Worm (Caenorhabditis elegans): ENCODE results near the gene Y38C1AA.6.

The Y38C1AA.6 gene

DNA sequence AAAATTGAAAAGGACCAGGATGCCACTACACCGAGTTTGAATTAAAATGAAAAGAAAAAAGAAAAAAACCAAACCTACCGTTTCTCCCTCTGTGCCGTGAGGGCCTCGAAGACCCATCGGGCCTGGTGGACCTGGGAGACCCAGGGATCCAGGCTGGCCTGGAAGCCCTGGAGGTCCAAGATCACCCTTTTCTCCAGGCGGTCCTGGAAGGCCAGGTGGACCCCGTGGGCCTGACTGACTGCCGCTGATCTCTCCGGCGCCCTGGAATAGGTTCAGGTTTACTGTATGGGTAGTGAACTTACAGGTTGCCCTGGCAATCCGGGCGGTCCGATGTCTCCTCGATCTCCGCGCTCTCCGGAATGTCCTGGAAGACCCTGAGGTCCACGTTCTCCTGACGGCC, 23.0 kb upstream of the Y38C1AA.6 start:
- TF ChIP-seq flt-1 (GFP tag; IDR thresholded peaks at IDR 0.05) (no peak), ceh-36 (tag; optimal IDR thresholded peaks at IDR 0.05) (no peak), pes-1 (GFP tag; IDR thresholded peaks at IDR 0.05) (no peak), B0310.2 (tag; optimal IDR thresholded peaks at IDR 0.05) (no peak), ets-7 (tag; optimal IDR thresholded peaks at IDR 0.05) (no peak), aly-1 (tag; optimal IDR thresholded peaks at IDR 0.05) (no peak), sea-1 (GFP tag; conservative IDR thresholded peaks at IDR 0.05) (no peak), hnd-1 (tag; optimal IDR thresholded peaks at IDR 0.05) (no peak), ama-1 (optimal IDR thresholded peaks at IDR 0.05) (no peak), tbx-37 (GFP tag; conservative IDR thresholded peaks at IDR 0.05) (no peak), tra-4 (tag; optimal IDR thresholded peaks at IDR 0.05) (no peak)

- no peak for TF ChIP-seq hmg-4 (GFP tag; optimal IDR thresholded peaks at IDR 0.05)
- no peak for TF ChIP-seq hnd-1 (tag; optimal IDR thresholded peaks at IDR 0.05)
- TF ChIP-seq aly-1 (tag; optimal IDR thresholded peaks at IDR 0.05), result no peak
- no peak for TF ChIP-seq flt-1 (GFP tag; IDR thresholded peaks at IDR 0.05)
- TF ChIP-seq ama-1 (optimal IDR thresholded peaks at IDR 0.05), result no peak
- no peak for TF ChIP-seq hmbx-1 (tag; optimal IDR thresholded peaks at IDR 0.05)
- no peak for TF ChIP-seq tbx-37 (GFP tag; conservative IDR thresholded peaks at IDR 0.05)
- no peak for TF ChIP-seq ceh-36 (tag; optimal IDR thresholded peaks at IDR 0.05)
- TF ChIP-seq pes-1 (GFP tag; IDR thresholded peaks at IDR 0.05), result no peak
- no peak for TF ChIP-seq tra-4 (tag; optimal IDR thresholded peaks at IDR 0.05)
- no peak for TF ChIP-seq sea-1 (GFP tag; conservative IDR thresholded peaks at IDR 0.05)
Measured at ce11 chrIV:141022-141421, 21.6 kb upstream of the Y38C1AA.6 start.

- TF ChIP-seq tbx-11 (GFP tag; IDR thresholded peaks at IDR 0.05), result peak; percentile 97
- TF ChIP-seq sea-1 (GFP tag; conservative IDR thresholded peaks at IDR 0.05), result peak; percentile 96
- TF ChIP-seq ama-1 (optimal IDR thresholded peaks at IDR 0.05), result peak; percentile 53
- peak; percentile 88 for TF ChIP-seq tra-4 (tag; optimal IDR thresholded peaks at IDR 0.05)
- peak; percentile 87 for TF ChIP-seq hmbx-1 (tag; optimal IDR thresholded peaks at IDR 0.05)
- peak; percentile 95 for TF ChIP-seq tbx-37 (GFP tag; conservative IDR thresholded peaks at IDR 0.05)
- TF ChIP-seq ceh-36 (tag; optimal IDR thresholded peaks at IDR 0.05), result peak; percentile 96
- TF ChIP-seq pes-1 (GFP tag; IDR thresholded peaks at IDR 0.05), result peak; percentile 98
- TF ChIP-seq B0310.2 (tag; optimal IDR thresholded peaks at IDR 0.05), result peak; percentile 93
- peak; percentile 96 for TF ChIP-seq ceh-13 (GFP tag; optimal IDR thresholded peaks at IDR 0.05)
- TF ChIP-seq F13C5.2 (tag; optimal IDR thresholded peaks at IDR 0.05), result peak; percentile 97
- TF ChIP-seq aly-1 (tag; optimal IDR thresholded peaks at IDR 0.05), result peak; percentile 91
- TF ChIP-seq scrt-1 (GFP tag; IDR thresholded peaks at IDR 0.05), result peak; percentile 99
- peak; percentile 99 for TF ChIP-seq hmg-4 (GFP tag; optimal IDR thresholded peaks at IDR 0.05)
- peak; percentile 84 for TF ChIP-seq hnd-1 (tag; optimal IDR thresholded peaks at IDR 0.05)
- peak; percentile 98 for TF ChIP-seq flt-1 (GFP tag; IDR thresholded peaks at IDR 0.05)
- TF ChIP-seq ets-7 (tag; optimal IDR thresholded peaks at IDR 0.05), result peak; percentile 79
Measured at ce11 chrIV:143807-144371, 18.7 kb upstream of the Y38C1AA.6 start.

DNA sequence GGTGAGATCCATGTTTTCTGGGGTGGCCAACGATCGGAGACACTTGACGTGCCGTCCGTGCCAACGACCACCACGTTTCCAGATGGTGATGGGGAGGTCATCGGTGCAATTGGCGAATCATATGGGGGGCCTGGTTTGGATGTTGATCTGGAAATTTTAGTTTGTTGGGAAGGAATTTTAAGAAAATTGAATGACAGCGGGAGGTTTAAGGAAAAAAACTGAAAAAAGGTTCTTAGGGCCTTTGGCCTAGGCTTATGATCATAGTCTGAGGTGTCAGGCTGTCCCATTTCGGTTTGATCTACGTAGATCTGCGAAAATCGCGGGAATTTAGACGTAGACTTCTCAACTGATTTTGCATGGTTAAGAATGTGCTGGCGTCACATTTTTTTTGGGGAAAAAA, 14.8 kb upstream of the Y38C1AA.6 start, which contains the start of gene col-99:
Gene col-99, minus strand, starts transcription at position 101 of the 400 bp plus-strand sequence.
- no peak for TF ChIP-seq B0310.2 (tag; optimal IDR thresholded peaks at IDR 0.05)
- TF ChIP-seq ceh-13 (GFP tag; optimal IDR thresholded peaks at IDR 0.05), result no peak
- no peak for TF ChIP-seq F13C5.2 (tag; optimal IDR thresholded peaks at IDR 0.05)
- no peak for TF ChIP-seq sea-1 (GFP tag; conservative IDR thresholded peaks at IDR 0.05)
- TF ChIP-seq tbx-37 (GFP tag; conservative IDR thresholded peaks at IDR 0.05), result no peak
- TF ChIP-seq tbx-11 (GFP tag; IDR thresholded peaks at IDR 0.05), result no peak
- no peak for TF ChIP-seq pes-1 (GFP tag; IDR thresholded peaks at IDR 0.05)
- no peak for TF ChIP-seq flt-1 (GFP tag; IDR thresholded peaks at IDR 0.05)
- no peak for TF ChIP-seq scrt-1 (GFP tag; IDR thresholded peaks at IDR 0.05)
- TF ChIP-seq ama-1 (optimal IDR thresholded peaks at IDR 0.05), result no peak
- TF ChIP-seq aly-1 (tag; optimal IDR thresholded peaks at IDR 0.05), result no peak
- TF ChIP-seq ets-7 (tag; optimal IDR thresholded peaks at IDR 0.05), result no peak

DNA sequence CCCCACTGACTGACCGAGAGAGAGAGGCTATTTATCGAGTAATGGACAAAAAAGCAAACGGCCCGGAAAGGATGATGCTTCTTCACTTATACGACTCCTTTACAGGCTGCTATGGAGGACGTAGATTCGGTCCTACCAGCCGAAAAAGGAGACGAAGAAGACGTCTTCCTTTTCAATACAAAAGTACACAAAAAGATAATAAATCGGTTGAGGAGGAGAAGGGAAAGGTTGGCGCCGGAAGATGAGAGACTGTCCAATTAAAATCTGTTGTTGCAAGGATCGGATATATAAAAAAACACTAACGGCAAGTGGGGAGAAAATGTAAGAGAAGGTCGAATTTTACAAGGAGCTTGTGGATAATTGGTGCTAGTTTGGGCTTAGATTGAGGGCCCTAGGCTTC, 13.9 kb upstream of the Y38C1AA.6 start:
- TF ChIP-seq hmbx-1 (tag; optimal IDR thresholded peaks at IDR 0.05) (no peak), sea-1 (GFP tag; conservative IDR thresholded peaks at IDR 0.05) (no peak), pes-1 (GFP tag; IDR thresholded peaks at IDR 0.05) (no peak), B0310.2 (tag; optimal IDR thresholded peaks at IDR 0.05) (no peak)

DNA sequence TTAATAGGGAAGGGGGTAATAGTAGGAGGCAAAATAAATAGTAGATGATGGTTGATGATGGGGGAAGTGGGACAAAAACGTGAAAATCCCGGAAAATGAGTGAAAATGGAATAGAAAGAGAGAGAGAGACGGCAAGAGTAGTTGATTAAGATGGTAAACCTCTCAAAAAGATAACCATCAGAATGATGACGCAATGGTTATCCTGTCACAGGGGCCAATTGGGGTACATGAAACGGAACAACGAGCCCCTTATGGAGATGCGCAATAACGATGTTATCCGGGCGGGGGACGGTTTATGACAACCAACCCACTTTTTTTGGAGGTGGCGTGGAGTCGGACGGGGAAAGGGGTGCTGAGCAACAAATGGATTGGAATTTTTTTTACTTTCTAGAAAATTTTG, 12.8 kb upstream of the Y38C1AA.6 start:
- TF ChIP-seq ceh-13 (GFP tag; optimal IDR thresholded peaks at IDR 0.05) (no peak), aly-1 (tag; optimal IDR thresholded peaks at IDR 0.05) (no peak), hnd-1 (tag; optimal IDR thresholded peaks at IDR 0.05) (no peak), sea-1 (GFP tag; conservative IDR thresholded peaks at IDR 0.05) (no peak), hmbx-1 (tag; optimal IDR thresholded peaks at IDR 0.05) (no peak), B0310.2 (tag; optimal IDR thresholded peaks at IDR 0.05) (no peak)

- TF ChIP-seq tra-4 (tag; optimal IDR thresholded peaks at IDR 0.05), result no peak
- TF ChIP-seq pes-1 (GFP tag; IDR thresholded peaks at IDR 0.05), result no peak
- no peak for TF ChIP-seq hnd-1 (tag; optimal IDR thresholded peaks at IDR 0.05)
- no peak for TF ChIP-seq ceh-36 (tag; optimal IDR thresholded peaks at IDR 0.05)
- no peak for TF ChIP-seq ets-7 (tag; optimal IDR thresholded peaks at IDR 0.05)
- no peak for TF ChIP-seq flt-1 (GFP tag; IDR thresholded peaks at IDR 0.05)
- no peak for TF ChIP-seq F13C5.2 (tag; optimal IDR thresholded peaks at IDR 0.05)
- TF ChIP-seq aly-1 (tag; optimal IDR thresholded peaks at IDR 0.05), result no peak
Measured at ce11 chrIV:157809-158208, 4.8 kb upstream of the Y38C1AA.6 start, which contains the start of gene gegf-1. Gene gegf-1, minus strand, starts transcription at chrIV:157909.

DNA sequence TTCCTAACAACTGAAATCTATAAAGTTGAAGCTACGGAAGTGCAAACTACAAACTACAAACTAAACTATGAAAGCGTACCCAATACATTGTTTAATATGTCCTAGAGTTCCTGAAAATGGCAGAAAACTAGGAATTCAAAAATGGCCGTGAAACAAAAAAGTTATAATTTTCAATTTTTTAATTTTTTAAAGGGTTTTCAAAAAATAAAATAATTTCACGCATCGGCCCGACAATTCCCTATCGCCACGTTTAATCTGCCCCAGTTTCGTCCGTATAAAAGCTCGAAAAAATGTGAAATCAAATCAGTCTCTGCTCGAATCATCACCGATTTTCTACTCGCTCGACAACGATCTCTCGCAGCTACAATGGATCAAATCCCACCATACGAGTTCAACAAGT, 4.0 kb upstream of the Y38C1AA.6 start, which contains the start of gene Y38C1AA.7:
Gene Y38C1AA.7, plus strand, starts transcription at position 301 of the 400 bp plus-strand sequence.
- TF ChIP-seq ceh-13 (GFP tag; optimal IDR thresholded peaks at IDR 0.05), result no peak
- TF ChIP-seq hmbx-1 (tag; optimal IDR thresholded peaks at IDR 0.05), result no peak
- no peak for TF ChIP-seq aly-1 (tag; optimal IDR thresholded peaks at IDR 0.05)
